Fruit fly (Drosophila melanogaster) whole organism, embryonic: Measurements from ENCODE around the gene CG11598.

Experiments used
- Ada2b ChIP-seq: fragments of 200-800 bp; sonication (Bioruptor generic); IDR thresholded peaks from 2 replicates; pipeline ENCODE4 v1.3.6; 2022; ENCODE audit warnings: missing biosample characterization, missing genetic modification characterization
- B-H2 ChIP-seq: fragments of 200-800 bp; sonication (Bioruptor generic); optimal IDR thresholded peaks from 2 replicates; lab custom pipeline; 2018; ENCODE audit warnings: missing biosample characterization, mild to moderate bottlenecking, missing genetic modification characterization
- CG11398 ChIP-seq: fragments of 200-800 bp; sonication (Bioruptor generic); optimal IDR thresholded peaks from 2 replicates; lab custom pipeline; 2016; ENCODE audit warnings: missing biosample characterization, missing genetic modification characterization
- CG12104 ChIP-seq: fragments of 200-800 bp; sonication (Bioruptor generic); optimal IDR thresholded peaks from 3 replicates; lab custom pipeline; 2016; ENCODE audit warnings: missing biosample characterization, missing genetic modification characterization
- CG14667 ChIP-seq: fragments of 200-800 bp; sonication (Bioruptor generic); IDR thresholded peaks from 2 replicates; pipeline ENCODE4 v1.3.6; 2022; ENCODE audit warnings: missing biosample characterization, missing genetic modification characterization
- CG1603 ChIP-seq: fragments of 200-800 bp; sonication (Bioruptor generic); optimal IDR thresholded peaks from 2 replicates; lab custom pipeline; 2019; ENCODE audit warnings: missing biosample characterization, mild to moderate bottlenecking, missing genetic modification characterization, moderate library complexity
- CG16813 ChIP-seq: fragments of 200-800 bp; sonication (Bioruptor generic); IDR thresholded peaks from 3 replicates; pipeline ENCODE4 v1.3.6; 2022; ENCODE audit warnings: missing biosample characterization, missing genetic modification characterization; ENCODE audit not compliant: partially characterized antibody
- CG17328 ChIP-seq: fragments of 200-800 bp; sonication (Bioruptor generic); IDR thresholded peaks from 2 replicates; pipeline ENCODE4 v1.3.6; 2022; ENCODE audit warnings: missing biosample characterization, missing genetic modification characterization
- CG17612 ChIP-seq: fragments of 200-800 bp; sonication (Bioruptor generic); IDR thresholded peaks from 2 replicates; pipeline ENCODE4 v1.3.6; 2022; ENCODE audit warnings: missing biosample characterization, missing genetic modification characterization
- CG17802 ChIP-seq: fragments of 200-800 bp; sonication (Bioruptor generic); optimal IDR thresholded peaks from 2 replicates; lab custom pipeline; 2018; ENCODE audit warnings: missing biosample characterization, mild to moderate bottlenecking, missing genetic modification characterization, moderate library complexity
- CG31441 ChIP-seq: fragments of 200-800 bp; sonication (Bioruptor generic); IDR thresholded peaks from 2 replicates; pipeline ENCODE4 v1.3.6; 2022; ENCODE audit warnings: missing biosample characterization, missing genetic modification characterization
- CG4328 ChIP-seq: fragments of 200-800 bp; sonication (Bioruptor generic); optimal IDR thresholded peaks from 3 replicates; lab custom pipeline; 2017; ENCODE audit warnings: missing biosample characterization, missing genetic modification reagents, missing genetic modification characterization
- CG4360 ChIP-seq: fragments of 200-800 bp; sonication (Bioruptor generic); IDR thresholded peaks from 2 replicates; pipeline ENCODE4 v1.3.6; 2022; ENCODE audit warnings: missing biosample characterization, missing genetic modification characterization
- CG43689 ChIP-seq: fragments of 200-800 bp; sonication (Bioruptor generic); IDR thresholded peaks from 2 replicates; pipeline ENCODE4 v1.3.6; 2022; ENCODE audit warnings: missing biosample characterization, missing genetic modification characterization
- CG5180 ChIP-seq: fragments of 200-800 bp; sonication (Bioruptor generic); optimal IDR thresholded peaks from 3 replicates; lab custom pipeline; 2017; ENCODE audit warnings: missing biosample characterization, missing genetic modification characterization, mild to moderate bottlenecking, moderate library complexity, missing genetic modification reagents
- CG8290 ChIP-seq, 3 experiments: fragments of 200-800 bp; sonication (Bioruptor generic); optimal IDR thresholded peaks; 2 replicates each; lab custom pipeline; 2016 to 2019; ENCODE audit warnings: missing biosample characterization in 3 of 3, missing genetic modification characterization in 3 of 3, mild to moderate bottlenecking in 2 of 3, moderate library complexity in 1 of 3
- CG9727 ChIP-seq: fragments of 200-800 bp; sonication (Bioruptor generic); optimal IDR thresholded peaks from 3 replicates; lab custom pipeline; 2017; ENCODE audit warnings: missing biosample characterization, mild to moderate bottlenecking, missing genetic modification characterization
- CoRest ChIP-seq: fragments of 200-800 bp; sonication (Bioruptor generic); optimal IDR thresholded peaks from 3 replicates; lab custom pipeline; 2018; ENCODE audit warnings: missing biosample characterization, mild to moderate bottlenecking, missing genetic modification characterization, moderate library complexity
- E2f1 ChIP-seq: fragments of 200-800 bp; sonication (Bioruptor generic); IDR thresholded peaks from 2 replicates; pipeline ENCODE4 v1.3.6; 2022; ENCODE audit warnings: missing biosample characterization, missing genetic modification characterization
- Fer1 ChIP-seq: fragments of 200-800 bp; sonication (Bioruptor generic); optimal IDR thresholded peaks from 2 replicates; lab custom pipeline; 2017; ENCODE audit warnings: missing biosample characterization, mild to moderate bottlenecking, missing genetic modification characterization
- Max ChIP-seq: fragments of 200-800 bp; sonication (Bioruptor generic); optimal IDR thresholded peaks from 2 replicates; lab custom pipeline; 2016; ENCODE audit warnings: missing biosample characterization, mild to moderate bottlenecking, missing genetic modification characterization
- NC2α ChIP-seq: fragments of 200-800 bp; sonication (Bioruptor generic); optimal IDR thresholded peaks from 2 replicates; lab custom pipeline; 2016; ENCODE audit warnings: missing biosample characterization, missing genetic modification characterization
- Oli ChIP-seq: fragments of 200-800 bp; sonication (Bioruptor generic); optimal IDR thresholded peaks from 2 replicates; lab custom pipeline; 2018; ENCODE audit warnings: missing biosample characterization, mild to moderate bottlenecking, missing genetic modification characterization, moderate library complexity
- PHDP ChIP-seq: fragments of 200-800 bp; sonication (Bioruptor generic); optimal IDR thresholded peaks from 3 replicates; lab custom pipeline; 2018; ENCODE audit warnings: missing biosample characterization, mild to moderate bottlenecking, missing genetic modification characterization, moderate library complexity
- Taf1 ChIP-seq: fragments of 200-800 bp; sonication (Bioruptor generic); IDR thresholded peaks from 2 replicates; pipeline ENCODE4 v1.3.6; 2022; ENCODE audit warnings: missing biosample characterization, missing genetic modification characterization
- chinmo ChIP-seq: fragments of 200-800 bp; sonication (Bioruptor generic); IDR thresholded peaks from 4 replicates; pipeline ENCODE4 v1.3.6; 2022; ENCODE audit warnings: missing biosample characterization, missing genetic modification characterization; ENCODE audit not compliant: partially characterized antibody
- chm ChIP-seq: fragments of 200-800 bp; sonication (Bioruptor generic); IDR thresholded peaks from 2 replicates; pipeline ENCODE4 v1.3.6; 2022; ENCODE audit warnings: missing biosample characterization, missing genetic modification characterization
- crol ChIP-seq: fragments of 200-800 bp; sonication (Bioruptor generic); IDR thresholded peaks from 2 replicates; pipeline ENCODE4 v1.3.6; 2022; ENCODE audit warnings: missing biosample characterization, missing genetic modification characterization
- dan ChIP-seq: fragments of 200-800 bp; sonication (Bioruptor generic); IDR thresholded peaks from 2 replicates; pipeline ENCODE4 v1.3.6; 2022; ENCODE audit warnings: missing biosample characterization, missing genetic modification characterization
- dpn ChIP-seq, 2 experiments: fragments of 200-800 bp; sonication (Bioruptor generic); optimal IDR thresholded peaks; 3 replicates each; lab custom pipeline; 2016; ENCODE audit warnings: missing biosample characterization in 2 of 2, missing genetic modification characterization in 2 of 2
- eve ChIP-seq, 2 experiments: fragments of >200 bp; optimal IDR thresholded peaks; 2 replicates each; lab custom pipeline; 2017; ENCODE audit warnings: missing biosample characterization in 2 of 2, missing genetic modification characterization in 2 of 2
- ewg ChIP-seq: fragments of 200-800 bp; sonication (Bioruptor generic); optimal IDR thresholded peaks from 3 replicates; lab custom pipeline; 2017; ENCODE audit warnings: mild to moderate bottlenecking, missing biosample characterization, missing genetic modification reagents, missing genetic modification characterization
- fd64A ChIP-seq: fragments of 200-800 bp; sonication (Bioruptor generic); optimal IDR thresholded peaks from 3 replicates; lab custom pipeline; 2018; ENCODE audit warnings: missing biosample characterization, mild to moderate bottlenecking, missing genetic modification characterization
- gro ChIP-seq: fragments of 200-800 bp; sonication (Bioruptor generic); optimal IDR thresholded peaks from 2 replicates; lab custom pipeline; 2016; ENCODE audit warnings: missing biosample characterization, missing genetic modification characterization
- hth ChIP-seq: fragments of >200 bp; optimal IDR thresholded peaks from 2 replicates; lab custom pipeline; 2017; ENCODE audit warnings: inconsistent platforms
- ken ChIP-seq: fragments of 200-800 bp; sonication (Bioruptor generic); IDR thresholded peaks from 3 replicates; pipeline ENCODE4 v1.3.6; 2022; ENCODE audit warnings: missing biosample characterization, missing genetic modification characterization
- klu ChIP-seq: fragments of 200-800 bp; sonication (Bioruptor generic); IDR thresholded peaks from 2 replicates; pipeline ENCODE4 v1.3.6; 2022; ENCODE audit warnings: missing biosample characterization, missing genetic modification characterization
- maf-S ChIP-seq: fragments of 200-800 bp; sonication (Bioruptor generic); optimal IDR thresholded peaks from 2 replicates; lab custom pipeline; 2016; ENCODE audit warnings: missing biosample characterization, missing genetic modification characterization
- mld ChIP-seq: fragments of 200-800 bp; sonication (Bioruptor generic); IDR thresholded peaks from 3 replicates; pipeline ENCODE4 v1.3.6; 2022; ENCODE audit warnings: missing biosample characterization, missing genetic modification characterization; ENCODE audit not compliant: partially characterized antibody
- org-1 ChIP-seq: fragments of 200-800 bp; sonication (Bioruptor generic); optimal IDR thresholded peaks from 2 replicates; lab custom pipeline; 2017; ENCODE audit warnings: missing biosample characterization, missing genetic modification characterization
- peb ChIP-seq: fragments of 200-800 bp; sonication (Bioruptor generic); IDR thresholded peaks from 2 replicates; pipeline ENCODE4 v1.3.6; 2022; ENCODE audit warnings: missing biosample characterization, missing genetic modification characterization
- prd ChIP-seq, 3 experiments: fragments of >200 bp in 2 of 3; fragments of 200-800 bp in 1 of 3; sonication (Bioruptor generic) in 1 of 3; optimal IDR thresholded peaks in 2 of 3; IDR thresholded peaks in 1 of 3; 2 replicates in 2 of 3; 3 replicates in 1 of 3; pipeline versions ENCODE4 v1.3.6 to Lab custom; 2017 to 2022; ENCODE audit warnings: missing biosample characterization in 1 of 3, missing genetic modification characterization in 1 of 3
- ranshi ChIP-seq: fragments of 200-800 bp; sonication (Bioruptor generic); IDR thresholded peaks from 2 replicates; pipeline ENCODE4 v1.3.6; 2022; ENCODE audit warnings: missing biosample characterization, missing genetic modification characterization
- row ChIP-seq: fragments of 200-800 bp; sonication (Bioruptor generic); IDR thresholded peaks from 3 replicates; pipeline ENCODE4 v1.3.6; 2022; ENCODE audit warnings: missing biosample characterization, missing genetic modification characterization
- run ChIP-seq: fragments of 200-800 bp; sonication (Bioruptor generic); optimal IDR thresholded peaks from 3 replicates; lab custom pipeline; 2018; ENCODE audit warnings: missing biosample characterization, mild to moderate bottlenecking, missing genetic modification characterization
- schlank ChIP-seq: fragments of 200-800 bp; sonication (Bioruptor generic); optimal IDR thresholded peaks from 2 replicates; lab custom pipeline; 2018; ENCODE audit warnings: missing biosample characterization, mild to moderate bottlenecking, missing genetic modification characterization
- scrt ChIP-seq: fragments of 200-800 bp; sonication (Bioruptor generic); optimal IDR thresholded peaks from 2 replicates; lab custom pipeline; 2018; ENCODE audit warnings: missing biosample characterization, mild to moderate bottlenecking, missing genetic modification characterization, moderate library complexity
- seq ChIP-seq: fragments of 200-800 bp; sonication (Bioruptor generic); IDR thresholded peaks from 2 replicates; pipeline ENCODE4 v1.3.6; 2022; ENCODE audit warnings: missing biosample characterization, missing genetic modification characterization
- slbo ChIP-seq: fragments of 200-800 bp; sonication (Bioruptor generic); IDR thresholded peaks from 2 replicates; pipeline ENCODE4 v1.3.6; 2022; ENCODE audit warnings: missing biosample characterization, missing genetic modification characterization
- vvl ChIP-seq: fragments of 200-800 bp; sonication (Bioruptor generic); IDR thresholded peaks from 2 replicates; pipeline ENCODE4 v1.3.6; 2022; ENCODE audit warnings: missing biosample characterization, missing genetic modification characterization
- wdn ChIP-seq: fragments of 200-800 bp; sonication (Bioruptor generic); IDR thresholded peaks from 2 replicates; pipeline ENCODE4 v1.3.6; 2022; ENCODE audit warnings: missing biosample characterization, missing genetic modification characterization

CG11598 gene

dm6 chr3R:12591672-12592071 lies 43.0 kb upstream of the CG11598 start (continued):
- TF ChIP-seq CG9727 (GFP tag; lab: Kevin White, UChicago) (peak; percentile 15), slbo (GFP tag; lab: Robert Waterston, UW) (peak; percentile 52; the same call in 1 of the 2 replicates), NC2α (no peak), crol (GFP tag; lab: Robert Waterston, UW) (no peak), ewg (no peak), CG16813 (no peak), dpn (GFP tag; optimal IDR thresholded peaks at IDR 0.05; lab: Kevin White, UChicago) (peak in 1 of 2 experiments; percentile 11), mld (GFP tag; lab: Robert Waterston, UW) (no peak), CG12104 (GFP tag; lab: Kevin White, UChicago) (no peak), Max (GFP tag; lab: Kevin White, UChicago) (no peak), chinmo (GFP tag; lab: Robert Waterston, UW) (no peak), CG31441 (GFP tag; lab: Robert Waterston, UW) (peak; percentile 27; the same call in 1 of the 2 replicates), E2f1 (GFP tag; lab: Robert Waterston, UW) (peak; percentile 28; the same call in 1 of the 2 replicates), run (no peak), CG17612 (GFP tag; lab: Robert Waterston, UW) (no peak), B-H2 (GFP tag; lab: Kevin White, UChicago) (no peak), CG17802 (tag; lab: Kevin White, UChicago) (no peak), Taf1 (no peak), CG4328 (no peak), CG43689 (GFP tag; lab: Robert Waterston, UW) (no peak), maf-S (GFP tag; lab: Kevin White, UChicago) (no peak), Ada2b (GFP tag; lab: Robert Waterston, UW) (peak; percentile 52), peb (GFP tag; lab: Robert Waterston, UW) (no peak), CoRest (peak; percentile 14), row (GFP tag; lab: Robert Waterston, UW) (peak; percentile 79; the same call in 2 of the 3 replicates), CG8290 (GFP tag; optimal IDR thresholded peaks at IDR 0.05; lab: Kevin White, UChicago) (no peak), CG8290 (tag; optimal IDR thresholded peaks at IDR 0.05; lab: Kevin White, UChicago) (no peak), wdn (GFP tag; lab: Robert Waterston, UW) (no peak), Oli (peak; percentile 48), CG1603 (tag; lab: Kevin White, UChicago) (peak; percentile 16), CG4360 (GFP tag; lab: Robert Waterston, UW) (no peak), eve (GFP tag; optimal IDR thresholded peaks at IDR 0.05; lab: Kevin White, UChicago) (peak in 1 of 2 experiments; percentile 58), CG14667 (no peak), CG17328 (GFP tag; lab: Robert Waterston, UW) (no peak), PHDP (peak; percentile 46), prd (optimal IDR thresholded peaks at IDR 0.05; lab: Kevin White, UChicago) (no peak), prd (GFP tag; IDR thresholded peaks at IDR 0.05; lab: Robert Waterston, UW) (peak; percentile 39; the same call in 2 of the 3 replicates), seq (GFP tag; lab: Robert Waterston, UW) (peak; percentile 35; the same call in 1 of the 2 replicates), org-1 (GFP tag; lab: Kevin White, UChicago) (peak; percentile 40), scrt (peak; percentile 39), Fer1 (GFP tag; lab: Kevin White, UChicago) (peak; percentile 70), klu (no peak), CG5180 (no peak), chm (GFP tag; lab: Robert Waterston, UW) (no peak), ken (0 out of 3 replicates have a peak, but pooled peaks have one; percentile 23), vvl (GFP tag; lab: Robert Waterston, UW) (peak; percentile 40), fd64A (GFP tag; lab: Kevin White, UChicago) (no peak), ranshi (GFP tag; lab: Robert Waterston, UW) (no peak), dan (GFP tag; lab: Robert Waterston, UW) (no peak), gro (GFP tag; lab: Kevin White, UChicago) (no peak), CG11398 (GFP tag; lab: Kevin White, UChicago) (no peak), hth (lab: Kevin White, UChicago) (no peak), schlank (tag; lab: Kevin White, UChicago) (no peak)
